Worm (Caenorhabditis elegans) whole organism, L3 larva: ENCODE measurements around the gene K05F1.1.

Experiments
- R02D3.7 ChIP-seq: fragments of 150-350 bp; optimal IDR thresholded peaks from 2 replicates; lab custom pipeline; 2014; ENCODE audit warnings: missing biosample characterization, missing genetic modification characterization
- ZK546.5 ChIP-seq: sonication (generic microtip); optimal IDR thresholded peaks from 2 replicates; lab custom pipeline; 2017; ENCODE audit warnings: missing biosample characterization, missing genetic modification characterization
- ama-1 ChIP-seq: fragments of 150-350 bp; optimal IDR thresholded peaks from 2 replicates; lab custom pipeline; 2018
- ceh-16 ChIP-seq: sonication (generic microtip); optimal IDR thresholded peaks from 2 replicates; lab custom pipeline; 2017; ENCODE audit warnings: missing biosample characterization, missing genetic modification characterization
- ceh-28 ChIP-seq: fragments of 150-350 bp; optimal IDR thresholded peaks from 2 replicates; lab custom pipeline; 2014; ENCODE audit warnings: missing biosample characterization, missing genetic modification reagents, missing genetic modification characterization
- ceh-82 ChIP-seq: fragments of 150-350 bp; optimal IDR thresholded peaks from 2 replicates; lab custom pipeline; 2014; ENCODE audit warnings: missing biosample characterization, missing genetic modification characterization
- daf-12 ChIP-seq: fragments of 150-350 bp; optimal IDR thresholded peaks from 2 replicates; lab custom pipeline; 2014; ENCODE audit warnings: missing biosample characterization, missing genetic modification reagents, missing genetic modification characterization
- egl-27 ChIP-seq: sonication (generic microtip); optimal IDR thresholded peaks from 4 replicates; lab custom pipeline; 2017; ENCODE audit warnings: missing biosample characterization, missing genetic modification reagents, missing genetic modification characterization
- egl-5 ChIP-seq: fragments of 150-350 bp; optimal IDR thresholded peaks from 2 replicates; lab custom pipeline; 2017; ENCODE audit warnings: missing biosample characterization, missing genetic modification reagents, missing genetic modification characterization, inconsistent platforms
- elt-2 ChIP-seq: sonication (generic microtip); optimal IDR thresholded peaks from 2 replicates; lab custom pipeline; 2016; ENCODE audit warnings: missing genetic modification reagents, mild to moderate bottlenecking, missing genetic modification characterization, missing compliant biosample characterization
- eor-1 ChIP-seq, 2 experiments: fragments of 150-350 bp; optimal IDR thresholded peaks; 2 replicates each; lab custom pipeline; 2014 to 2018; ENCODE audit warnings: missing biosample characterization in 2 of 2, missing genetic modification characterization in 2 of 2
- fkh-10 ChIP-seq: sonication (generic microtip); optimal IDR thresholded peaks from 2 replicates; lab custom pipeline; 2017; ENCODE audit warnings: missing biosample characterization, missing genetic modification reagents, missing genetic modification characterization
- fkh-2 ChIP-seq: fragments of 150-350 bp; optimal IDR thresholded peaks from 2 replicates; lab custom pipeline; 2014; ENCODE audit warnings: missing biosample characterization, missing genetic modification reagents, missing genetic modification characterization
- fos-1 ChIP-seq: fragments of 150-350 bp; optimal IDR thresholded peaks from 2 replicates; lab custom pipeline; 2014; ENCODE audit warnings: missing biosample characterization, missing genetic modification characterization
- hmg-11 ChIP-seq: sonication (generic microtip); optimal IDR thresholded peaks from 2 replicates; lab custom pipeline; 2016; ENCODE audit warnings: missing genetic modification characterization, missing compliant biosample characterization
- lin-15B ChIP-seq: fragments of 150-350 bp; optimal IDR thresholded peaks from 2 replicates; lab custom pipeline; 2014; ENCODE audit warnings: missing biosample characterization, missing genetic modification characterization
- lin-39 ChIP-seq: fragments of 150-350 bp; optimal IDR thresholded peaks from 2 replicates; lab custom pipeline; 2018; ENCODE audit warnings: missing biosample characterization, missing genetic modification reagents, missing genetic modification characterization
- lsy-12 ChIP-seq: sonication (generic microtip); optimal IDR thresholded peaks from 2 replicates; lab custom pipeline; 2016; ENCODE audit warnings: mild to moderate bottlenecking, missing genetic modification characterization, missing compliant biosample characterization
- mdl-1 ChIP-seq: fragments of 150-350 bp; optimal IDR thresholded peaks from 2 replicates; lab custom pipeline; 2014; ENCODE audit warnings: missing biosample characterization, missing genetic modification characterization
- mml-1 ChIP-seq: fragments of 150-350 bp; sonication (generic microtip); optimal IDR thresholded peaks from 3 replicates; lab custom pipeline; 2014; ENCODE audit warnings: missing biosample characterization, missing genetic modification characterization
- nfya-1 ChIP-seq: sonication (generic microtip); optimal IDR thresholded peaks from 2 replicates; lab custom pipeline; 2017; ENCODE audit warnings: missing genetic modification characterization, mild to moderate bottlenecking, missing compliant biosample characterization, antibody characterized with exemption, moderate library complexity; ENCODE audit not compliant: insufficient read depth
- nhr-11 ChIP-seq: fragments of 150-350 bp; optimal IDR thresholded peaks from 2 replicates; lab custom pipeline; 2014; ENCODE audit warnings: missing biosample characterization, missing genetic modification characterization
- nhr-12 ChIP-seq: fragments of 150-350 bp; optimal IDR thresholded peaks from 2 replicates; lab custom pipeline; 2014; ENCODE audit warnings: missing biosample characterization, missing genetic modification characterization
- nhr-23 ChIP-seq: fragments of 150-350 bp; optimal IDR thresholded peaks from 2 replicates; lab custom pipeline; 2014; ENCODE audit warnings: missing biosample characterization, missing genetic modification reagents, missing genetic modification characterization
- nhr-237 ChIP-seq: fragments of 150-350 bp; optimal IDR thresholded peaks from 2 replicates; lab custom pipeline; 2014; ENCODE audit warnings: missing biosample characterization, missing genetic modification characterization
- nhr-25 ChIP-seq: sonication (generic microtip); optimal IDR thresholded peaks from 2 replicates; lab custom pipeline; 2017; ENCODE audit warnings: missing biosample characterization, missing genetic modification characterization
- nhr-28 ChIP-seq: fragments of 150-350 bp; optimal IDR thresholded peaks from 2 replicates; lab custom pipeline; 2014; ENCODE audit warnings: missing biosample characterization, missing genetic modification characterization
- nhr-43 ChIP-seq: sonication (generic microtip); optimal IDR thresholded peaks from 2 replicates; lab custom pipeline; 2016; ENCODE audit warnings: mild to moderate bottlenecking, missing genetic modification characterization, missing compliant biosample characterization; ENCODE audit not compliant: poor library complexity, severe bottlenecking
- nhr-67 ChIP-seq: fragments of 150-350 bp; optimal IDR thresholded peaks from 2 replicates; lab custom pipeline; 2014; ENCODE audit warnings: missing biosample characterization, missing genetic modification characterization
- nhr-76 ChIP-seq: fragments of 150-350 bp; sonication (generic microtip); optimal IDR thresholded peaks from 5 replicates; lab custom pipeline; 2014; ENCODE audit warnings: missing biosample characterization, missing genetic modification characterization
- pha-4 ChIP-seq: fragments of 150-350 bp; optimal IDR thresholded peaks from 2 replicates; lab custom pipeline; 2014; ENCODE audit warnings: missing biosample characterization, missing genetic modification reagents, missing genetic modification characterization
- pqm-1 ChIP-seq: fragments of 150-350 bp; optimal IDR thresholded peaks from 2 replicates; lab custom pipeline; 2017; ENCODE audit warnings: missing biosample characterization, missing genetic modification characterization, inconsistent platforms
- sea-2 ChIP-seq: fragments of 150-350 bp; sonication (generic microtip); optimal IDR thresholded peaks from 4 replicates; lab custom pipeline; 2014; ENCODE audit warnings: missing biosample characterization, missing genetic modification reagents, missing genetic modification characterization
- skn-1 ChIP-seq: fragments of 150-350 bp; optimal IDR thresholded peaks from 2 replicates; lab custom pipeline; 2014; ENCODE audit warnings: missing biosample characterization, missing genetic modification characterization
- snpc-4 ChIP-seq: fragments of 150-350 bp; optimal IDR thresholded peaks from 2 replicates; lab custom pipeline; 2014; ENCODE audit warnings: missing biosample characterization, missing genetic modification characterization
- tbx-2 ChIP-seq: sonication (generic microtip); optimal IDR thresholded peaks from 2 replicates; lab custom pipeline; 2016; ENCODE audit warnings: mild to moderate bottlenecking, missing genetic modification characterization, missing compliant biosample characterization
- unc-39 ChIP-seq: sonication (generic microtip); optimal IDR thresholded peaks from 4 replicates; lab custom pipeline; 2017; ENCODE audit warnings: missing biosample characterization, missing genetic modification characterization
- unc-62 ChIP-seq: fragments of 150-350 bp; sonication (generic microtip); optimal IDR thresholded peaks from 4 replicates; lab custom pipeline; 2014; ENCODE audit warnings: missing biosample characterization, missing genetic modification reagents, missing genetic modification characterization
- zag-1 ChIP-seq: fragments of 150-350 bp; optimal IDR thresholded peaks from 2 replicates; lab custom pipeline; 2014; ENCODE audit warnings: missing biosample characterization, missing genetic modification characterization
- ztf-11 ChIP-seq: fragments of 150-350 bp; optimal IDR thresholded peaks from 2 replicates; lab custom pipeline; 2014; ENCODE audit warnings: missing biosample characterization, missing genetic modification characterization
- ztf-4 ChIP-seq: fragments of 150-350 bp; optimal IDR thresholded peaks from 2 replicates; lab custom pipeline; 2014; ENCODE audit warnings: missing biosample characterization, missing genetic modification characterization

K05F1.1 gene

ce11 chrII:5797348-5797977 is 3.7 kb upstream of the K05F1.1 start, which contains the start of the genes msp-63 and msp-142:
Gene msp-63 (minus strand): TSS chrII:5797448.
Gene msp-142 (plus strand): TSS chrII:5797927.
- TF ChIP-seq zag-1 (tag; lab: Kevin White, UChicago), result no peak
- no peak for TF ChIP-seq snpc-4
- no peak for TF ChIP-seq lin-15B (tag; lab: Kevin White, UChicago)
- TF ChIP-seq ama-1 (lab: Kevin White, UChicago), result no peak
- no peak for TF ChIP-seq egl-5 (tag; lab: Kevin White, UChicago)
- TF ChIP-seq R02D3.7 (tag; lab: Kevin White, UChicago), result no peak
- TF ChIP-seq skn-1 (tag; lab: Kevin White, UChicago), result no peak
- TF ChIP-seq, all 47 proteins: peak for 0

- TF ChIP-seq fos-1 (tag; lab: Kevin White, UChicago) (no peak), lin-15B (tag; lab: Kevin White, UChicago) (no peak), nhr-237 (tag; lab: Kevin White, UChicago) (no peak), R02D3.7 (tag; lab: Kevin White, UChicago) (no peak), fkh-2 (tag; lab: Kevin White, UChicago) (no peak), nfya-1 (tag; lab: Kevin White, UChicago) (no peak), daf-12 (tag; lab: Kevin White, UChicago) (no peak), ztf-4 (tag; lab: Kevin White, UChicago) (no peak), nhr-12 (tag; lab: Kevin White, UChicago) (no peak)
These were observed 1.6 kb upstream of the K05F1.1 start, which contains the start of gene K05F1.8 for ce11 chrII:5799553-5799952. Gene K05F1.8 (minus strand): TSS chrII:5799653.

- TF ChIP-seq unc-62, result no peak
- peak; percentile 93 for TF ChIP-seq elt-2 (tag; lab: Kevin White, UChicago)
- TF ChIP-seq sea-2 (GFP tag; lab: Kevin White, UChicago), result no peak
- TF ChIP-seq ceh-82 (tag; lab: Kevin White, UChicago), result no peak
- no peak for TF ChIP-seq nhr-25 (tag; lab: Kevin White, UChicago)
- TF ChIP-seq skn-1 (tag; lab: Kevin White, UChicago), result no peak
- peak; percentile 8 for TF ChIP-seq pha-4
- no peak for TF ChIP-seq hmg-11 (tag; lab: Kevin White, UChicago)
- no peak for TF ChIP-seq fkh-2 (tag; lab: Kevin White, UChicago)
- TF ChIP-seq R02D3.7 (tag; lab: Kevin White, UChicago), result no peak
- no peak for TF ChIP-seq nhr-76 (tag; lab: Kevin White, UChicago)
- TF ChIP-seq egl-5 (tag; lab: Kevin White, UChicago), result no peak
- no peak for TF ChIP-seq nhr-67 (tag; lab: Kevin White, UChicago)
- TF ChIP-seq mdl-1 (tag; lab: Kevin White, UChicago), result no peak
- no peak for TF ChIP-seq nhr-43
- peak; percentile 25 for TF ChIP-seq pqm-1 (tag; lab: Kevin White, UChicago)
- TF ChIP-seq ceh-16 (tag; lab: Kevin White, UChicago), result no peak
- TF ChIP-seq ztf-11 (tag; lab: Kevin White, UChicago), result no peak
- TF ChIP-seq lsy-12, result no peak
These were observed 3.1 kb downstream of the K05F1.1 start for ce11 chrII:5804288-5804687.

- TF ChIP-seq nhr-67 (tag; lab: Kevin White, UChicago) (no peak), tbx-2 (tag; lab: Kevin White, UChicago) (no peak), lin-15B (tag; lab: Kevin White, UChicago) (no peak), egl-27 (tag; lab: Kevin White, UChicago) (no peak), unc-62 (no peak), ceh-82 (tag; lab: Kevin White, UChicago) (no peak), nhr-28 (tag; lab: Kevin White, UChicago) (no peak), fos-1 (tag; lab: Kevin White, UChicago) (no peak), nhr-43 (no peak), mml-1 (tag; lab: Kevin White, UChicago) (no peak), lsy-12 (no peak), nhr-23 (no peak), ama-1 (lab: Kevin White, UChicago) (peak; percentile 9), ZK546.5 (tag; lab: Kevin White, UChicago) (no peak), eor-1 (tag; optimal IDR thresholded peaks at IDR 0.05; lab: Kevin White, UChicago) (no peak), ceh-28 (tag; lab: Kevin White, UChicago) (no peak), lin-39 (tag; lab: Kevin White, UChicago) (no peak), pha-4 (peak; percentile 9), ceh-16 (tag; lab: Kevin White, UChicago) (no peak), R02D3.7 (tag; lab: Kevin White, UChicago) (no peak), nhr-11 (no peak), nhr-12 (tag; lab: Kevin White, UChicago) (no peak), fkh-2 (tag; lab: Kevin White, UChicago) (no peak), hmg-11 (tag; lab: Kevin White, UChicago) (no peak), fkh-10 (GFP tag; lab: Kevin White, UChicago) (no peak), elt-2 (tag; lab: Kevin White, UChicago) (peak; percentile 86), snpc-4 (no peak), skn-1 (tag; lab: Kevin White, UChicago) (no peak), unc-39 (tag; lab: Kevin White, UChicago) (no peak), pqm-1 (tag; lab: Kevin White, UChicago) (peak; percentile 54)
These were observed 4.1 kb downstream of the K05F1.1 start, which contains the start of gene K05F1.10 for ce11 chrII:5805303-5805702. Gene K05F1.10 (minus strand): TSS chrII:5805473.
